Fruit fly (Drosophila melanogaster): ENCODE measurements around the gene ssp2.

Gene ssp2

dm6 chr3L:13964635-13965501, at the start of gene ssp2, which contains the start of the genes Meics and Nxf3 (continued):
- TF ChIP-seq Asciz (GFP tag; optimal IDR thresholded peaks at IDR 0.05) = no peak
- TF ChIP-seq NC2α (GFP tag; optimal IDR thresholded peaks at IDR 0.05) = no peak
- peak; percentile 17; the same call in 1 of the 2 replicates for TF ChIP-seq rib (GFP tag; IDR thresholded peaks at IDR 0.05)
- TF ChIP-seq zen2 (GFP tag; IDR thresholded peaks at IDR 0.05; ENCODE audit: partially characterized antibody) = peak; percentile 54; the same call in 2 of the 3 replicates
- no peak for TF ChIP-seq pros (GFP tag; optimal IDR thresholded peaks at IDR 0.05)
- peak; percentile 39; the same call in 1 of the 3 replicates for TF ChIP-seq mld (GFP tag; IDR thresholded peaks at IDR 0.05; ENCODE audit: partially characterized antibody)
- peak; percentile 2 for TF ChIP-seq CG1233 (GFP tag; optimal IDR thresholded peaks at IDR 0.05)
- peak; percentile 58 for TF ChIP-seq CG13775 (GFP tag; optimal IDR thresholded peaks at IDR 0.05)
- TF ChIP-seq bab2 (GFP tag; optimal IDR thresholded peaks at IDR 0.05) = peak; percentile 6
- TF ChIP-seq luna (GFP tag; optimal IDR thresholded peaks at IDR 0.05) = no peak
- TF ChIP-seq zen (tag; optimal IDR thresholded peaks at IDR 0.05) = peak; percentile 17
- no peak for TF ChIP-seq nau (GFP tag; optimal IDR thresholded peaks at IDR 0.05)
- TF ChIP-seq Awh (GFP tag; IDR thresholded peaks at IDR 0.05) = no peak
- TF ChIP-seq NC2β (GFP tag; optimal IDR thresholded peaks at IDR 0.05) = no peak
- no peak for TF ChIP-seq CG13624 (GFP tag; optimal IDR thresholded peaks at IDR 0.05)
- peak; percentile 61 for TF ChIP-seq vnd (GFP tag; IDR thresholded peaks at IDR 0.05; ENCODE audit: partially characterized antibody)
- peak; percentile 54; the same call in 1 of the 2 replicates for TF ChIP-seq nerfin-2 (GFP tag; IDR thresholded peaks at IDR 0.05; ENCODE audit: partially characterized antibody)
- TF ChIP-seq CG17612 (GFP tag; IDR thresholded peaks at IDR 0.05) = no peak
- no peak for TF ChIP-seq HmgZ (tag; optimal IDR thresholded peaks at IDR 0.05)
- TF ChIP-seq btn (GFP tag; optimal IDR thresholded peaks at IDR 0.05) = no peak
- TF ChIP-seq HLHmδ (GFP tag; optimal IDR thresholded peaks at IDR 0.05) = peak; percentile 27
- no peak for TF ChIP-seq en (GFP tag; optimal IDR thresholded peaks at IDR 0.05)
- peak; percentile 71 for TF ChIP-seq Bgb (GFP tag; IDR thresholded peaks at IDR 0.05; ENCODE audit: partially characterized antibody)
- TF ChIP-seq MTF-1 (GFP tag; optimal IDR thresholded peaks at IDR 0.05; ENCODE audit: borderline replicate concordance) = no peak
- no peak for TF ChIP-seq ase (GFP tag; IDR thresholded peaks at IDR 0.05)
- TF ChIP-seq CG8281 (tag; optimal IDR thresholded peaks at IDR 0.05) = no peak
- TF ChIP-seq Doc3 (GFP tag; IDR thresholded peaks at IDR 0.05; ENCODE audit: partially characterized antibody) = peak; percentile 54; the same call in 2 of the 3 replicates
- TF ChIP-seq CG3726 (GFP tag; IDR thresholded peaks at IDR 0.05) = no peak
- peak; percentile 34; the same call in 1 of the 2 replicates for TF ChIP-seq sisA (GFP tag; IDR thresholded peaks at IDR 0.05)
- TF ChIP-seq CG1603 (tag; optimal IDR thresholded peaks at IDR 0.05) = peak; percentile 58
- peak; percentile 59 for TF ChIP-seq phol (tag; optimal IDR thresholded peaks at IDR 0.05)
- TF ChIP-seq fd96Cb (tag; optimal IDR thresholded peaks at IDR 0.05) = no peak
- TF ChIP-seq bigmax (GFP tag; optimal IDR thresholded peaks at IDR 0.05) = no peak
- TF ChIP-seq CG9437 (GFP tag; optimal IDR thresholded peaks at IDR 0.05) = peak; percentile 47
- no peak for TF ChIP-seq scrt (GFP tag; optimal IDR thresholded peaks at IDR 0.05)
- TF ChIP-seq CG10366 (GFP tag; IDR thresholded peaks at IDR 0.05) = no peak
- TF ChIP-seq CG15269 (tag; optimal IDR thresholded peaks at IDR 0.05) = no peak
- no peak for TF ChIP-seq Hr51 (GFP tag; optimal IDR thresholded peaks at IDR 0.05)
- TF ChIP-seq al (GFP tag; IDR thresholded peaks at IDR 0.05) = no peak
- TF ChIP-seq vfl (GFP tag; optimal IDR thresholded peaks at IDR 0.05) = no peak
- TF ChIP-seq Abd-B (GFP tag; optimal IDR thresholded peaks at IDR 0.05) = peak; percentile 33
- TF ChIP-seq tna (GFP tag; IDR thresholded peaks at IDR 0.05; ENCODE audit: partially characterized antibody) = peak; percentile 25; the same call in 1 of the 2 replicates
- peak; percentile 20 for TF ChIP-seq CG8944 (GFP tag; optimal IDR thresholded peaks at IDR 0.05)
- no peak for TF ChIP-seq CG6254 (GFP tag; optimal IDR thresholded peaks at IDR 0.05)
- TF ChIP-seq CG8388 (GFP tag; optimal IDR thresholded peaks at IDR 0.05) = no peak
- peak; percentile 20 for TF ChIP-seq CG8290 (GFP tag; optimal IDR thresholded peaks at IDR 0.05)
- TF ChIP-seq CG8290 (tag; optimal IDR thresholded peaks at IDR 0.05) = peak in 1 of 2 experiments; percentile 62
